Fruit fly (Drosophila melanogaster): ENCODE results near the gene CG33483.

Gene CG33483

dm6 chr3R:30886850-30887249 lies 15.1 kb downstream of the CG33483 start:
- TF ChIP-seq ttk (optimal IDR thresholded peaks at IDR 0.05): no peak
- TF ChIP-seq psq (optimal IDR thresholded peaks at IDR 0.05): no peak
- no peak for TF ChIP-seq h (optimal IDR thresholded peaks at IDR 0.05)
- TF ChIP-seq insv (optimal IDR thresholded peaks at IDR 0.05): no peak
- TF ChIP-seq Myc (optimal IDR thresholded peaks at IDR 0.05): no peak
- no peak for TF ChIP-seq Sin3A (optimal IDR thresholded peaks at IDR 0.05)

- TF ChIP-seq Sin3A (optimal IDR thresholded peaks at IDR 0.05) (no peak), insv (optimal IDR thresholded peaks at IDR 0.05) (no peak), psq (optimal IDR thresholded peaks at IDR 0.05) (no peak), Myc (optimal IDR thresholded peaks at IDR 0.05) (no peak), h (optimal IDR thresholded peaks at IDR 0.05) (no peak), ttk (optimal IDR thresholded peaks at IDR 0.05) (no peak)
Observed at dm6 chr3R:30883403-30883802, 18.6 kb downstream of the CG33483 start, which contains the start of gene CG15547. Gene CG15547 (minus strand): TSS chr3R:30883503.

dm6 chr3R:30880894-30881293 lies 21.1 kb downstream of the CG33483 start, which contains the start of gene CG12071:
Gene CG12071 (minus strand): TSS chr3R:30881027.
- TF ChIP-seq ttk (optimal IDR thresholded peaks at IDR 0.05) (no peak), h (optimal IDR thresholded peaks at IDR 0.05) (no peak)

- TF ChIP-seq Sin3A (optimal IDR thresholded peaks at IDR 0.05): no peak
- no peak for TF ChIP-seq Myc (optimal IDR thresholded peaks at IDR 0.05)
- TF ChIP-seq ttk (optimal IDR thresholded peaks at IDR 0.05): no peak
- TF ChIP-seq h (optimal IDR thresholded peaks at IDR 0.05): no peak
- no peak for TF ChIP-seq psq (optimal IDR thresholded peaks at IDR 0.05)
- TF ChIP-seq insv (optimal IDR thresholded peaks at IDR 0.05): no peak
Observed at dm6 chr3R:30880024-30880423, 21.9 kb downstream of the CG33483 start.

dm6 chr3R:30878105-30878504 lies 23.9 kb downstream of the CG33483 start:
- TF ChIP-seq Myc (optimal IDR thresholded peaks at IDR 0.05) (no peak), psq (optimal IDR thresholded peaks at IDR 0.05) (no peak), ttk (optimal IDR thresholded peaks at IDR 0.05) (no peak), h (optimal IDR thresholded peaks at IDR 0.05) (no peak), insv (optimal IDR thresholded peaks at IDR 0.05) (no peak), Sin3A (optimal IDR thresholded peaks at IDR 0.05) (no peak)

dm6 chr3R:30876136-30876683 lies 25.8 kb downstream of the CG33483 start, which contains the start of gene CG15546:
Gene CG15546 (minus strand): TSS chr3R:30876186.
- TF ChIP-seq ttk (optimal IDR thresholded peaks at IDR 0.05) (no peak), Sin3A (optimal IDR thresholded peaks at IDR 0.05) (no peak), Myc (optimal IDR thresholded peaks at IDR 0.05) (no peak), insv (optimal IDR thresholded peaks at IDR 0.05) (no peak), h (optimal IDR thresholded peaks at IDR 0.05) (no peak), psq (optimal IDR thresholded peaks at IDR 0.05) (no peak)

dm6 chr3R:30874679-30875078 lies 27.3 kb downstream of the CG33483 start:
- TF ChIP-seq h (optimal IDR thresholded peaks at IDR 0.05) (no peak), psq (optimal IDR thresholded peaks at IDR 0.05) (no peak), insv (optimal IDR thresholded peaks at IDR 0.05) (no peak), Sin3A (optimal IDR thresholded peaks at IDR 0.05) (no peak), ttk (optimal IDR thresholded peaks at IDR 0.05) (no peak), Myc (optimal IDR thresholded peaks at IDR 0.05) (no peak)

dm6 chr3R:30872301-30873044 lies 29.5 kb downstream of the CG33483 start, which contains the start of gene CG15545:
Gene CG15545 (minus strand): TSS chr3R:30872351.
- TF ChIP-seq Sin3A (optimal IDR thresholded peaks at IDR 0.05) (no peak), insv (optimal IDR thresholded peaks at IDR 0.05) (no peak), Myc (optimal IDR thresholded peaks at IDR 0.05) (no peak), psq (optimal IDR thresholded peaks at IDR 0.05) (no peak), h (optimal IDR thresholded peaks at IDR 0.05) (no peak), ttk (optimal IDR thresholded peaks at IDR 0.05) (no peak)

dm6 chr3R:30870317-30870878 lies 31.6 kb downstream of the CG33483 start:
- no peak for TF ChIP-seq ttk (optimal IDR thresholded peaks at IDR 0.05)

- TF ChIP-seq h (optimal IDR thresholded peaks at IDR 0.05): no peak
- TF ChIP-seq psq (optimal IDR thresholded peaks at IDR 0.05): no peak
- TF ChIP-seq Myc (optimal IDR thresholded peaks at IDR 0.05): no peak
- TF ChIP-seq Sin3A (optimal IDR thresholded peaks at IDR 0.05): no peak
- TF ChIP-seq ttk (optimal IDR thresholded peaks at IDR 0.05): no peak
- no peak for TF ChIP-seq insv (optimal IDR thresholded peaks at IDR 0.05)
Observed at dm6 chr3R:30867232-30867631, 34.7 kb downstream of the CG33483 start, which contains the start of gene Cpr100A. Gene Cpr100A (plus strand): TSS chr3R:30867521.

dm6 chr3R:30865883-30866282 lies 36.1 kb downstream of the CG33483 start:
- TF ChIP-seq psq (optimal IDR thresholded peaks at IDR 0.05): no peak
- no peak for TF ChIP-seq Sin3A (optimal IDR thresholded peaks at IDR 0.05)
- no peak for TF ChIP-seq Myc (optimal IDR thresholded peaks at IDR 0.05)
- TF ChIP-seq insv (optimal IDR thresholded peaks at IDR 0.05): no peak
- no peak for TF ChIP-seq ttk (optimal IDR thresholded peaks at IDR 0.05)
- TF ChIP-seq h (optimal IDR thresholded peaks at IDR 0.05): no peak

- no peak for TF ChIP-seq ttk (optimal IDR thresholded peaks at IDR 0.05)
- no peak for TF ChIP-seq psq (optimal IDR thresholded peaks at IDR 0.05)
- no peak for TF ChIP-seq Myc (optimal IDR thresholded peaks at IDR 0.05)
- TF ChIP-seq Sin3A (optimal IDR thresholded peaks at IDR 0.05): no peak
- TF ChIP-seq insv (optimal IDR thresholded peaks at IDR 0.05): no peak
- no peak for TF ChIP-seq h (optimal IDR thresholded peaks at IDR 0.05)
Observed at dm6 chr3R:30865365-30865770, 36.6 kb downstream of the CG33483 start.
